Worm (Caenorhabditis elegans) whole organism, L1 larva: Measurements from ENCODE around the gene T05H10.8.

Experiments
- ama-1 ChIP-seq: fragments of 150-350 bp; optimal IDR thresholded peaks from 2 replicates; lab custom pipeline; 2014
- ceh-82 ChIP-seq, 3 experiments: fragments of 150-350 bp in 1 of 3; sonication (generic microtip) in 2 of 3; optimal IDR thresholded peaks; 2 replicates each; lab custom pipeline; 2014 to 2017; ENCODE audit warnings: missing biosample characterization in 3 of 3, missing genetic modification characterization in 3 of 3
- elt-3 ChIP-seq, 6 experiments: fragments of 150-350 bp in 1 of 6; sonication (generic microtip); optimal IDR thresholded peaks; 2 replicates each; lab custom pipeline; 2017 to 2018; ENCODE audit warnings: missing biosample characterization in 6 of 6, missing genetic modification characterization in 6 of 6, inconsistent platforms in 1 of 6
- nhr-12 ChIP-seq: sonication (generic microtip); optimal IDR thresholded peaks from 2 replicates; lab custom pipeline; 2017; ENCODE audit warnings: missing biosample characterization, missing genetic modification characterization

- TF ChIP-seq elt-3 (tag; optimal IDR thresholded peaks at IDR 0.05; lab: Kevin White, UChicago) (no peak), ceh-82 (tag; optimal IDR thresholded peaks at IDR 0.05; lab: Kevin White, UChicago) (no peak), nhr-12 (tag; lab: Kevin White, UChicago) (no peak), ama-1 (lab: Kevin White, UChicago) (no peak)
Measured at ce11 chrII:8037863-8038262, 21.0 kb upstream of the T05H10.8 start, which contains the start of gene C08B11.9.
